Worm (Caenorhabditis elegans): ENCODE results near the gene D2023.4.

DNA sequence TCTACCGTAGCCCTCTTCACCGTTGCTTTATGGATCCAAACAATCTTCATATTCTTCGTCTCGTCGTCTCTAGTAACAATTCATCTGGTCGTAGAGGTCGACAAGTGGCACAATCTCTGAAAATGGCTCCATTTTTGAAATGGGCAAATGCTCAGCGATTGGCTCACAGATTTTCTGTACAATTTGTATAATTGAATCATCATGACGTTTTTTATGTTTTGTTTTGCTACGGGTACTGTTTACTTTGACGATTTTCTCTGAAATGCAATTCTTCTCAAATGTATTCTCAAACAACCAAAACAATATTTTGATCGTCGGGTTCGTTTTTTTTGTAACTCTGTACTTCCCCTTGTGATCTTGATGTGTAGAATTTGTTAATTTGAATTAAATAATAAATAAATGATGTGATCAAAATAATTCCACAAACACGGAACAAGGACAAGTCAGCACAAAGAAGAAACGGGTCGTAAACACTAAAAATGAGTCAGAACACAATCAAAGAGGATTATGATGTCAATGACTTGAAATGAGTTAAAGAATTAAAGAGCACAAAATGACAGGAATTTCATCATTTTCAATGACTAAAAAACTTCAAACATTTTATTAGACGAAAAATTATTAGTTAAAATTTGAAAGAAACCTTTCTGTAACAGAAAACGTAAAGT lies 36.5 kb upstream of the D2023.4 start:
- TF ChIP-seq aptf-3 (GFP tag; IDR thresholded peaks at IDR 0.05) (no peak), lin-40 (tag; optimal IDR thresholded peaks at IDR 0.05) (no peak), ztf-3 (GFP tag; optimal IDR thresholded peaks at IDR 0.05) (no peak), tbx-9 (tag; optimal IDR thresholded peaks at IDR 0.05; ENCODE audit: borderline replicate concordance) (no peak), madf-8 (GFP tag; conservative IDR thresholded peaks at IDR 0.05) (no peak), him-1 (tag; optimal IDR thresholded peaks at IDR 0.05) (no peak), nhr-27 (tag; optimal IDR thresholded peaks at IDR 0.05) (no peak), ets-4 (GFP tag; optimal IDR thresholded peaks at IDR 0.05) (no peak), athp-1 (tag; optimal IDR thresholded peaks at IDR 0.05) (no peak), Y95B8A.8 (GFP tag; IDR thresholded peaks at IDR 0.05) (no peak), ztf-18 (tag; optimal IDR thresholded peaks at IDR 0.05) (no peak)

Measured in whole organism, young adult.